Fruit fly (Drosophila melanogaster) whole organism, embryonic: ENCODE results near the gene Mtr3.

Experiments
- Awh ChIP-seq: fragments of 200-800 bp; sonication (Bioruptor generic); IDR thresholded peaks from 2 replicates; pipeline ENCODE4, ENCODE4 v1.3.6; 2022; ENCODE audit warnings: missing biosample characterization, missing genetic modification characterization
- Bgb ChIP-seq: fragments of 200-800 bp; sonication (Bioruptor generic); IDR thresholded peaks from 2 replicates; pipeline ENCODE4 v1.3.6; 2022; ENCODE audit warnings: missing biosample characterization, missing genetic modification characterization; ENCODE audit not compliant: partially characterized antibody
- Blimp-1 ChIP-seq: fragments of 200-800 bp; sonication (Bioruptor generic); optimal IDR thresholded peaks from 3 replicates; lab custom pipeline; 2018; ENCODE audit warnings: missing biosample characterization, missing genetic modification characterization, mild to moderate bottlenecking, moderate library complexity, missing genetic modification reagents
- CG10274 ChIP-seq: fragments of 200-800 bp; sonication (Bioruptor generic); optimal IDR thresholded peaks from 3 replicates; lab custom pipeline; 2017; ENCODE audit warnings: missing biosample characterization, mild to moderate bottlenecking, missing genetic modification characterization
- CG10366 ChIP-seq: fragments of 200-800 bp; sonication (Bioruptor generic); IDR thresholded peaks from 2 replicates; pipeline ENCODE4 v1.3.6; 2022; ENCODE audit warnings: missing biosample characterization, missing genetic modification characterization
- CG10462 ChIP-seq: fragments of 200-800 bp; sonication (Bioruptor generic); optimal IDR thresholded peaks from 2 replicates; lab custom pipeline; 2016; ENCODE audit warnings: missing biosample characterization, missing genetic modification characterization
- CG12299 ChIP-seq: fragments of 200-800 bp; sonication (Bioruptor generic); optimal IDR thresholded peaks from 2 replicates; lab custom pipeline; 2018; ENCODE audit warnings: missing biosample characterization, mild to moderate bottlenecking, missing genetic modification characterization
- CG14667 ChIP-seq: fragments of 200-800 bp; sonication (Bioruptor generic); IDR thresholded peaks from 2 replicates; pipeline ENCODE4 v1.3.6; 2022; ENCODE audit warnings: missing biosample characterization, missing genetic modification characterization
- CG14860 ChIP-seq: fragments of 200-800 bp; sonication (Bioruptor generic); IDR thresholded peaks from 3 replicates; pipeline ENCODE4 v1.3.6; 2022; ENCODE audit warnings: missing biosample characterization, missing genetic modification characterization; ENCODE audit not compliant: partially characterized antibody
- CG15011 ChIP-seq: fragments of 200-800 bp; sonication (Bioruptor generic); optimal IDR thresholded peaks from 3 replicates; lab custom pipeline; 2018; ENCODE audit warnings: missing biosample characterization, mild to moderate bottlenecking, missing genetic modification characterization
- CG1529 ChIP-seq: fragments of 200-800 bp; sonication (Bioruptor generic); optimal IDR thresholded peaks from 3 replicates; lab custom pipeline; 2018; ENCODE audit warnings: missing biosample characterization, missing genetic modification characterization
- CG15601 ChIP-seq: fragments of 200-800 bp; sonication (Bioruptor generic); optimal IDR thresholded peaks from 3 replicates; lab custom pipeline; 2019; ENCODE audit warnings: missing biosample characterization, mild to moderate bottlenecking, missing genetic modification characterization, moderate library complexity
- CG16863 ChIP-seq: fragments of 200-800 bp; sonication (Bioruptor generic); optimal IDR thresholded peaks from 3 replicates; lab custom pipeline; 2016; ENCODE audit warnings: missing biosample characterization, missing genetic modification characterization
- CG17802 ChIP-seq: fragments of 200-800 bp; sonication (Bioruptor generic); optimal IDR thresholded peaks from 2 replicates; lab custom pipeline; 2018; ENCODE audit warnings: missing biosample characterization, mild to moderate bottlenecking, missing genetic modification characterization, moderate library complexity
- CG1832 ChIP-seq: fragments of 200-800 bp; sonication (Bioruptor generic); optimal IDR thresholded peaks from 2 replicates; lab custom pipeline; 2017; ENCODE audit warnings: missing biosample characterization, mild to moderate bottlenecking, missing genetic modification characterization, inconsistent platforms
- CG18599 ChIP-seq: fragments of 200-800 bp; sonication (Bioruptor generic); optimal IDR thresholded peaks from 3 replicates; lab custom pipeline; 2017; ENCODE audit warnings: missing biosample characterization, missing genetic modification characterization, mild to moderate bottlenecking, moderate library complexity, missing genetic modification reagents
- CG18619 ChIP-seq: fragments of 200-800 bp; sonication (Bioruptor generic); optimal IDR thresholded peaks from 3 replicates; lab custom pipeline; 2017; ENCODE audit warnings: missing biosample characterization, mild to moderate bottlenecking, missing genetic modification characterization
- CG31224 ChIP-seq: fragments of 200-800 bp; sonication (Bioruptor generic); IDR thresholded peaks from 2 replicates; pipeline ENCODE4 v1.3.6; 2022; ENCODE audit warnings: missing biosample characterization, missing genetic modification characterization
- CG32767 ChIP-seq: fragments of 200-800 bp; sonication (Bioruptor generic); IDR thresholded peaks from 2 replicates; pipeline ENCODE4 v1.3.6; 2022; ENCODE audit warnings: missing biosample characterization, missing genetic modification characterization
- CG6765 ChIP-seq: fragments of 200-800 bp; sonication (Bioruptor generic); optimal IDR thresholded peaks from 3 replicates; lab custom pipeline; 2017; ENCODE audit warnings: missing biosample characterization, mild to moderate bottlenecking, missing genetic modification characterization
- CG6813 ChIP-seq: fragments of 200-800 bp; sonication (Bioruptor generic); optimal IDR thresholded peaks from 2 replicates; lab custom pipeline; 2017; ENCODE audit warnings: missing biosample characterization, missing genetic modification characterization, mild to moderate bottlenecking, moderate library complexity, missing genetic modification reagents
- CG7963 ChIP-seq: fragments of 200-800 bp; sonication (Bioruptor generic); IDR thresholded peaks from 3 replicates; pipeline ENCODE4 v1.3.6; 2022; ENCODE audit warnings: missing biosample characterization, missing genetic modification characterization; ENCODE audit not compliant: partially characterized antibody
- CG9727 ChIP-seq: fragments of 200-800 bp; sonication (Bioruptor generic); optimal IDR thresholded peaks from 3 replicates; lab custom pipeline; 2017; ENCODE audit warnings: missing biosample characterization, mild to moderate bottlenecking, missing genetic modification characterization
- CG9876 ChIP-seq: fragments of 200-800 bp; sonication (Bioruptor generic); optimal IDR thresholded peaks from 2 replicates; lab custom pipeline; 2016; ENCODE audit warnings: missing biosample characterization, missing genetic modification characterization
- CG9932 ChIP-seq: fragments of 200-800 bp; sonication (Bioruptor generic); IDR thresholded peaks from 2 replicates; pipeline ENCODE4 v1.3.6; 2022; ENCODE audit warnings: missing biosample characterization, missing genetic modification characterization
- CrebB ChIP-seq: fragments of 200-800 bp; sonication (Bioruptor generic); optimal IDR thresholded peaks from 3 replicates; lab custom pipeline; 2018; ENCODE audit warnings: missing biosample characterization, mild to moderate bottlenecking, missing genetic modification characterization
- H15 ChIP-seq: fragments of 200-800 bp; sonication (Bioruptor generic); IDR thresholded peaks from 3 replicates; pipeline ENCODE4 v1.3.6; 2022; ENCODE audit warnings: missing biosample characterization, missing genetic modification characterization
- H2.0 ChIP-seq: fragments of 200-800 bp; sonication (Bioruptor generic); IDR thresholded peaks from 2 replicates; pipeline ENCODE4 v1.3.6; 2022; ENCODE audit warnings: missing biosample characterization, missing genetic modification characterization
- HLHmδ ChIP-seq: fragments of 200-800 bp; sonication (Bioruptor generic); optimal IDR thresholded peaks from 2 replicates; lab custom pipeline; 2018; ENCODE audit warnings: missing biosample characterization, mild to moderate bottlenecking, missing genetic modification characterization, moderate library complexity
- Hmr ChIP-seq: fragments of 200-800 bp; sonication (Bioruptor generic); optimal IDR thresholded peaks from 3 replicates; lab custom pipeline; 2017; ENCODE audit warnings: mild to moderate bottlenecking, missing biosample characterization, missing genetic modification reagents, missing genetic modification characterization
- Hr3 ChIP-seq: fragments of 200-800 bp; sonication (Bioruptor generic); optimal IDR thresholded peaks from 3 replicates; lab custom pipeline; 2016; ENCODE audit warnings: missing biosample characterization, missing genetic modification characterization
- MTF-1 ChIP-seq: fragments of 200-800 bp; sonication (Bioruptor generic); optimal IDR thresholded peaks from 2 replicates; lab custom pipeline; 2018; ENCODE audit warnings: missing biosample characterization, mild to moderate bottlenecking, missing genetic modification characterization, borderline replicate concordance
- Rx ChIP-seq: fragments of 200-800 bp; sonication (Bioruptor generic); IDR thresholded peaks from 2 replicates; pipeline ENCODE4 v1.3.6; 2022; ENCODE audit warnings: missing biosample characterization, missing genetic modification characterization
- Sry-β ChIP-seq: fragments of 200-800 bp; sonication (Bioruptor generic); optimal IDR thresholded peaks from 2 replicates; lab custom pipeline; 2018; ENCODE audit warnings: missing biosample characterization, mild to moderate bottlenecking, missing genetic modification characterization, moderate library complexity
- dan ChIP-seq: fragments of 200-800 bp; sonication (Bioruptor generic); IDR thresholded peaks from 2 replicates; pipeline ENCODE4 v1.3.6; 2022; ENCODE audit warnings: missing biosample characterization, missing genetic modification characterization
- dmrt99B ChIP-seq: fragments of 200-800 bp; sonication (Bioruptor generic); optimal IDR thresholded peaks from 2 replicates; lab custom pipeline; 2018; ENCODE audit warnings: missing biosample characterization, mild to moderate bottlenecking, missing genetic modification characterization, moderate library complexity
- ewg ChIP-seq: fragments of 200-800 bp; sonication (Bioruptor generic); optimal IDR thresholded peaks from 3 replicates; lab custom pipeline; 2017; ENCODE audit warnings: mild to moderate bottlenecking, missing biosample characterization, missing genetic modification reagents, missing genetic modification characterization
- hbn ChIP-seq: fragments of 200-800 bp; sonication (Bioruptor generic); IDR thresholded peaks from 2 replicates; pipeline ENCODE4 v1.3.6; 2022; ENCODE audit warnings: missing biosample characterization, missing genetic modification characterization; ENCODE audit not compliant: partially characterized antibody
- kni ChIP-seq: fragments of 200-800 bp; sonication (Bioruptor generic); optimal IDR thresholded peaks from 3 replicates; lab custom pipeline; 2017; ENCODE audit warnings: mild to moderate bottlenecking, missing biosample characterization, missing genetic modification reagents, missing genetic modification characterization
- knrl ChIP-seq: fragments of 200-800 bp; sonication (Bioruptor generic); IDR thresholded peaks from 3 replicates; pipeline ENCODE4 v1.3.6; 2022; ENCODE audit warnings: missing biosample characterization, missing genetic modification characterization; ENCODE audit not compliant: partially characterized antibody
- lov ChIP-seq, 2 experiments: fragments of 200-800 bp in 1 of 2; fragments of >200 bp in 1 of 2; sonication (Bioruptor generic) in 1 of 2; IDR thresholded peaks in 1 of 2; optimal IDR thresholded peaks in 1 of 2; 2 replicates in 1 of 2; 3 replicates in 1 of 2; pipeline versions ENCODE4 v1.3.6 to Lab custom; 2017 to 2022; ENCODE audit warnings: missing biosample characterization in 1 of 2, missing genetic modification characterization in 1 of 2
- mirr ChIP-seq: fragments of 200-800 bp; sonication (Bioruptor generic); optimal IDR thresholded peaks from 3 replicates; lab custom pipeline; 2018; ENCODE audit warnings: missing biosample characterization, mild to moderate bottlenecking, missing genetic modification characterization
- pnt ChIP-seq: fragments of 200-800 bp; sonication (Bioruptor generic); optimal IDR thresholded peaks from 3 replicates; lab custom pipeline; 2016; ENCODE audit warnings: missing biosample characterization, missing genetic modification characterization
- rib ChIP-seq: fragments of 200-800 bp; sonication (Bioruptor generic); IDR thresholded peaks from 2 replicates; pipeline ENCODE4 v1.3.6; 2022; ENCODE audit warnings: missing biosample characterization, missing genetic modification characterization
- run ChIP-seq: fragments of 200-800 bp; sonication (Bioruptor generic); optimal IDR thresholded peaks from 3 replicates; lab custom pipeline; 2018; ENCODE audit warnings: missing biosample characterization, mild to moderate bottlenecking, missing genetic modification characterization
- schlank ChIP-seq: fragments of 200-800 bp; sonication (Bioruptor generic); optimal IDR thresholded peaks from 2 replicates; lab custom pipeline; 2018; ENCODE audit warnings: missing biosample characterization, mild to moderate bottlenecking, missing genetic modification characterization
- trh ChIP-seq: fragments of 200-800 bp; sonication (Bioruptor generic); optimal IDR thresholded peaks from 2 replicates; lab custom pipeline; 2016; ENCODE audit warnings: missing biosample characterization, missing genetic modification characterization
- wek ChIP-seq: fragments of 200-800 bp; sonication (Bioruptor generic); optimal IDR thresholded peaks from 3 replicates; lab custom pipeline; 2018; ENCODE audit warnings: missing biosample characterization, mild to moderate bottlenecking, missing genetic modification characterization, moderate library complexity
- yki ChIP-seq: fragments of >200 bp; optimal IDR thresholded peaks from 3 replicates; lab custom pipeline; 2018

Mtr3 gene

DNA sequence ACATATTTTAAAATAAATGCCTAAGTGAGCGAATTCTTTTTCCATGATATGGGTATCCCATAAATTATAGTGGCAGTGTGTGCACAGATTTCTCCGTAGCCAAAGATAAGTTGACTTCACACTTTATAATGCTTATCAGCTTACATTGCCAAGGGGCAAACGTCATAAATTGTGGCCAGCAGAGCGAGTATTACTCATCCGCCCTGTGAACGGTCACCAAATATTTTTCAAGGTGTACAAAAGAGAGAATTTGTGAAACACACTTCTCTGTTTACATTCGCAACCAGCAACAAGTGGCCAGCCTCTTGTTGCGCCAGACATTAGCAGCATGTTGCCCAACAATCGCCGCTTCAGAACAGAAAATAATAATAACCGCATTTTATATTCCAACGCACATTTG is 19.4 kb upstream of the Mtr3 start (continued):
- no peak for TF ChIP-seq rib (GFP tag; lab: Robert Waterston, UW)
- no peak for TF ChIP-seq Hr3 (GFP tag; lab: Kevin White, UChicago)
- no peak for TF ChIP-seq Bgb (GFP tag; lab: Robert Waterston, UW)
- peak; percentile 5 for TF ChIP-seq CG1529 (GFP tag; lab: Kevin White, UChicago)
- no peak for TF ChIP-seq CG15011 (GFP tag; lab: Kevin White, UChicago)
- TF ChIP-seq CG10366 (GFP tag; lab: Robert Waterston, UW) = no peak
- no peak for TF ChIP-seq lov (optimal IDR thresholded peaks at IDR 0.05; lab: Kevin White, UChicago)
- no peak for TF ChIP-seq lov (GFP tag; IDR thresholded peaks at IDR 0.05; lab: Robert Waterston, UW)
- TF ChIP-seq CG1832 (GFP tag; lab: Kevin White, UChicago) = no peak
- TF ChIP-seq run (tag; lab: Kevin White, UChicago) = peak; percentile 39
- TF ChIP-seq CG10274 = no peak
- no peak for TF ChIP-seq H15 (GFP tag; lab: Robert Waterston, UW)
- no peak for TF ChIP-seq Blimp-1 (GFP tag; lab: Kevin White, UChicago)
- TF ChIP-seq CG9727 (GFP tag; lab: Kevin White, UChicago) = no peak
- peak; percentile 69 for TF ChIP-seq mirr
- peak; percentile 78 for TF ChIP-seq wek (GFP tag; lab: Kevin White, UChicago)
- no peak for TF ChIP-seq ewg
- TF ChIP-seq CG12299 (tag; lab: Kevin White, UChicago) = no peak
- no peak for TF ChIP-seq hbn (GFP tag; lab: Robert Waterston, UW)
- peak; percentile 27 for TF ChIP-seq MTF-1 (GFP tag; lab: Kevin White, UChicago)
- TF ChIP-seq schlank (tag; lab: Kevin White, UChicago) = peak; percentile 45
- no peak for TF ChIP-seq CG9932 (GFP tag; lab: Robert Waterston, UW)
- peak; percentile 48; the same call in 1 of the 2 replicates for TF ChIP-seq Awh (GFP tag; lab: Robert Waterston, UW)
- no peak for TF ChIP-seq CG15601 (tag; lab: Kevin White, UChicago)
- no peak for TF ChIP-seq yki
- no peak for TF ChIP-seq CG7963 (GFP tag; lab: Robert Waterston, UW)
- TF ChIP-seq HLHmδ (GFP tag; lab: Kevin White, UChicago) = no peak
- TF ChIP-seq kni = no peak
- TF ChIP-seq pnt (GFP tag; lab: Kevin White, UChicago) = no peak
- TF ChIP-seq CG6813 (GFP tag; lab: Kevin White, UChicago) = peak; percentile 56
- TF ChIP-seq CG9876 = no peak
- TF ChIP-seq CG10462 (GFP tag; lab: Kevin White, UChicago) = no peak
- TF ChIP-seq CG14860 (GFP tag; lab: Robert Waterston, UW) = no peak
- TF ChIP-seq Hmr (GFP tag; lab: Kevin White, UChicago) = peak; percentile 69
- TF ChIP-seq CG16863 = no peak
- TF ChIP-seq CG6765 = peak; percentile 3
- no peak for TF ChIP-seq CG14667 (GFP tag; lab: Robert Waterston, UW)
- TF ChIP-seq CG18619 (GFP tag; lab: Kevin White, UChicago) = peak; percentile 11
- TF ChIP-seq CG31224 (GFP tag; lab: Robert Waterston, UW) = no peak
- TF ChIP-seq CG32767 = no peak
- no peak for TF ChIP-seq knrl (GFP tag; lab: Robert Waterston, UW)
- TF ChIP-seq Sry-β = no peak
- no peak for TF ChIP-seq Rx (GFP tag; lab: Robert Waterston, UW)
- TF ChIP-seq dmrt99B (tag; lab: Kevin White, UChicago) = peak; percentile 40
- no peak for TF ChIP-seq trh (GFP tag; lab: Kevin White, UChicago)
- TF ChIP-seq CrebB (tag; lab: Kevin White, UChicago) = peak; percentile 64
- TF ChIP-seq H2.0 (GFP tag; lab: Robert Waterston, UW) = no peak
- peak; percentile 52 for TF ChIP-seq CG18599 (GFP tag; lab: Kevin White, UChicago)
- TF ChIP-seq dan (GFP tag; lab: Robert Waterston, UW) = no peak
- TF ChIP-seq CG17802 = no peak
